Fruit fly (Drosophila melanogaster): ENCODE results near the gene mge.

mge gene

DNA sequence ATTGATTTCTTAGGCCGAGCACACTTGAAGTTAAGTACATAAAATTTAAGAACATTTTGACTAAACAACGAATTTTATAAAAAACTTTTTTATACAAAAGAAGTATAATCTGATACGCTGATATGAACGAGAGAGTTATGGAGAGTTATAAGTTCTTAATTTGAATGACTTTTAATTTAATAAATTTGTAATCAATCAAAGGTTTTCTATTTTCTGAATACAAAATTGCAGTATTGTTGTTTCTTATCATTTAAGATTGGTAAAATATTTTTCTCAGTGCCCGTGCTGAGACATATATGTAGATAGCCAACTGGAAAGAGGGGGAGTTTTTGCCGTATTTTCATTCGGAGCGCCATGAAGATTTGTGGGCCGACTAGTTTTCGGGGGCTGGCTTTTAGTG is 36.6 kb downstream of the mge start (continued):
- TF ChIP-seq dimm (GFP tag; IDR thresholded peaks at IDR 0.05): no peak
- no peak for TF ChIP-seq sna (GFP tag; IDR thresholded peaks at IDR 0.05; ENCODE audit: partially characterized antibody)
- TF ChIP-seq E2f2 (GFP tag; IDR thresholded peaks at IDR 0.05): no peak
- peak; percentile 45 for TF ChIP-seq twi (tag; optimal IDR thresholded peaks at IDR 0.05)
- TF ChIP-seq PHDP (tag; optimal IDR thresholded peaks at IDR 0.05): peak; percentile 58
- TF ChIP-seq CG1529 (GFP tag; optimal IDR thresholded peaks at IDR 0.05): peak; percentile 41
- no peak for TF ChIP-seq CG18619 (GFP tag; optimal IDR thresholded peaks at IDR 0.05)
- no peak for TF ChIP-seq CG30431 (GFP tag; optimal IDR thresholded peaks at IDR 0.05)
- no peak for TF ChIP-seq B-H2 (GFP tag; optimal IDR thresholded peaks at IDR 0.05)
- no peak for TF ChIP-seq pum (GFP tag; optimal IDR thresholded peaks at IDR 0.05)
- TF ChIP-seq CG4617 (GFP tag; optimal IDR thresholded peaks at IDR 0.05; ENCODE audit: borderline replicate concordance): no peak
- TF ChIP-seq CG3838 (GFP tag; optimal IDR thresholded peaks at IDR 0.05): no peak
- TF ChIP-seq CG7372 (GFP tag; IDR thresholded peaks at IDR 0.05): no peak
- no peak for TF ChIP-seq Lpt (GFP tag; optimal IDR thresholded peaks at IDR 0.05)
- TF ChIP-seq Dek (tag; optimal IDR thresholded peaks at IDR 0.05): no peak
- TF ChIP-seq CG1233 (GFP tag; optimal IDR thresholded peaks at IDR 0.05): no peak
- peak in 1 of 2 experiments; percentile 3 for TF ChIP-seq Hr51 (GFP tag; optimal IDR thresholded peaks at IDR 0.05)
- TF ChIP-seq btn (GFP tag; optimal IDR thresholded peaks at IDR 0.05): no peak
- TF ChIP-seq Bteb2 (GFP tag; optimal IDR thresholded peaks at IDR 0.05): no peak
- TF ChIP-seq zfh1 (GFP tag; IDR thresholded peaks at IDR 0.05): 0 out of 3 replicates have a peak, but pooled peaks have one; percentile 23
- TF ChIP-seq Abd-B (GFP tag; optimal IDR thresholded peaks at IDR 0.05): peak; percentile 49
- TF ChIP-seq Six4 (GFP tag; optimal IDR thresholded peaks at IDR 0.05): no peak
- no peak for TF ChIP-seq sisA (GFP tag; IDR thresholded peaks at IDR 0.05)
- TF ChIP-seq exex (tag; optimal IDR thresholded peaks at IDR 0.05): no peak
- no peak for TF ChIP-seq kni (GFP tag; optimal IDR thresholded peaks at IDR 0.05)
- no peak for TF ChIP-seq amos (GFP tag; IDR thresholded peaks at IDR 0.05; ENCODE audit: partially characterized antibody)
- 0 out of 2 replicates have a peak, but pooled peaks have one; percentile 20 for TF ChIP-seq vvl (GFP tag; IDR thresholded peaks at IDR 0.05)
- no peak for TF ChIP-seq CG32772 (GFP tag; IDR thresholded peaks at IDR 0.05)
- TF ChIP-seq shn (GFP tag; optimal IDR thresholded peaks at IDR 0.05): no peak
- peak; percentile 61 for TF ChIP-seq CG7556 (GFP tag; optimal IDR thresholded peaks at IDR 0.05)
- TF ChIP-seq CG14710 (tag; optimal IDR thresholded peaks at IDR 0.05): peak; percentile 68
- peak; percentile 52 for TF ChIP-seq CG2678 (tag; optimal IDR thresholded peaks at IDR 0.05)
- TF ChIP-seq wdn (GFP tag; IDR thresholded peaks at IDR 0.05): no peak
- no peak for TF ChIP-seq CG32767 (GFP tag; IDR thresholded peaks at IDR 0.05)
- no peak for TF ChIP-seq z (GFP tag; IDR thresholded peaks at IDR 0.05)
- TF ChIP-seq nau (GFP tag; optimal IDR thresholded peaks at IDR 0.05): no peak
- TF ChIP-seq pita (GFP tag; optimal IDR thresholded peaks at IDR 0.05): no peak
- peak; percentile 12 for TF ChIP-seq org-1 (GFP tag; optimal IDR thresholded peaks at IDR 0.05)
- no peak for TF ChIP-seq repo (GFP tag; optimal IDR thresholded peaks at IDR 0.05)
- no peak for TF ChIP-seq Fer2 (tag; optimal IDR thresholded peaks at IDR 0.05)
- no peak for TF ChIP-seq CG3726 (GFP tag; IDR thresholded peaks at IDR 0.05)
- no peak for TF ChIP-seq disco-r (GFP tag; optimal IDR thresholded peaks at IDR 0.05)
- TF ChIP-seq bowl (GFP tag; IDR thresholded peaks at IDR 0.05): no peak
- no peak for TF ChIP-seq maf-S (GFP tag; optimal IDR thresholded peaks at IDR 0.05)
- no peak for TF ChIP-seq CG17612 (GFP tag; IDR thresholded peaks at IDR 0.05)
- no peak for TF ChIP-seq Scr (GFP tag; IDR thresholded peaks at IDR 0.05; ENCODE audit: partially characterized antibody)
- TF ChIP-seq CG6791 (GFP tag; IDR thresholded peaks at IDR 0.05; ENCODE audit: partially characterized antibody): no peak
- no peak for TF ChIP-seq Neu2 (GFP tag; optimal IDR thresholded peaks at IDR 0.05; ENCODE audit: borderline replicate concordance)
- TF ChIP-seq NC2β (GFP tag; optimal IDR thresholded peaks at IDR 0.05): no peak
- no peak for TF ChIP-seq bbx (GFP tag; IDR thresholded peaks at IDR 0.05; ENCODE audit: partially characterized antibody)
- peak; percentile 37 for TF ChIP-seq Sox100B (GFP tag; optimal IDR thresholded peaks at IDR 0.05)

Measured in whole organism, embryonic.